Worm (Caenorhabditis elegans) whole organism, L4 larva: ENCODE results near the gene F13A7.1.

Experiments used
- F44E2.7 ChIP-seq: fragments of 200-800 bp; sonication (Bioruptor generic); IDR thresholded peaks from 2 replicates; pipeline ENCODE4 v2.1.2; 2022; ENCODE audit warnings: missing genetic modification characterization, missing compliant biosample characterization
- aly-2 ChIP-seq: sonication (generic microtip); optimal IDR thresholded peaks from 2 replicates; lab custom pipeline; 2018; ENCODE audit warnings: missing biosample characterization, missing genetic modification characterization
- skn-1 ChIP-seq: fragments of 150-350 bp; optimal IDR thresholded peaks from 2 replicates; lab custom pipeline; 2014; ENCODE audit warnings: missing biosample characterization, missing genetic modification characterization
- vab-7 ChIP-seq: fragments of 200-800 bp; sonication (Bioruptor generic); IDR thresholded peaks from 2 replicates; pipeline ENCODE4 v1.3.6; 2022; ENCODE audit warnings: missing genetic modification reagents, missing genetic modification characterization, missing compliant biosample characterization

- TF ChIP-seq vab-7 (no peak), skn-1 (tag; lab: Kevin White, UChicago) (no peak), F44E2.7 (GFP tag; lab: Robert Waterston, UW) (no peak), aly-2 (tag; lab: Kevin White, UChicago) (no peak)
Observed at ce11 chrV:16390655-16391054, 12.9 kb upstream of the F13A7.1 start, which contains the start of gene gst-44.
